Worm (Caenorhabditis elegans) whole organism, L1 larva: ENCODE results near the gene T27F7.12.

Source experiments
- C16A3.4 ChIP-seq: fragments of 150-350 bp; optimal IDR thresholded peaks from 2 replicates; lab custom pipeline; 2014; ENCODE audit warnings: missing biosample characterization, missing genetic modification characterization
- F16B12.6 ChIP-seq: fragments of 150-350 bp; optimal IDR thresholded peaks from 2 replicates; lab custom pipeline; 2014; ENCODE audit warnings: missing biosample characterization, missing genetic modification characterization
- Y116A8C.19 ChIP-seq: sonication (generic microtip); optimal IDR thresholded peaks from 2 replicates; lab custom pipeline; 2016; ENCODE audit warnings: missing compliant biosample characterization, missing genetic modification characterization, borderline replicate concordance
- alr-1 ChIP-seq: fragments of 200-800 bp; sonication (Bioruptor generic); optimal IDR thresholded peaks from 2 replicates; lab custom pipeline; 2018; ENCODE audit warnings: borderline replicate concordance, mild to moderate bottlenecking, missing genetic modification characterization, missing compliant biosample characterization
- blmp-1 ChIP-seq: fragments of 150-350 bp; optimal IDR thresholded peaks from 2 replicates; lab custom pipeline; 2014; ENCODE audit warnings: missing biosample characterization, missing genetic modification characterization
- ceh-63 ChIP-seq: fragments of 200-800 bp; sonication (Bioruptor generic); optimal IDR thresholded peaks from 2 replicates; lab custom pipeline; 2018; ENCODE audit warnings: mild to moderate bottlenecking, missing genetic modification characterization, missing compliant biosample characterization
- ceh-82 ChIP-seq, 3 experiments: fragments of 150-350 bp in 1 of 3; sonication (generic microtip) in 2 of 3; optimal IDR thresholded peaks; 2 replicates each; lab custom pipeline; 2014 to 2017; ENCODE audit warnings: missing biosample characterization in 3 of 3, missing genetic modification characterization in 3 of 3
- dpl-1 ChIP-seq, 3 experiments: fragments of 150-350 bp in 2 of 3; sonication (generic microtip) in 1 of 3; optimal IDR thresholded peaks; 2 replicates each; lab custom pipeline; 2014 to 2017; ENCODE audit warnings: missing biosample characterization in 3 of 3, missing genetic modification characterization in 3 of 3, missing genetic modification reagents in 3 of 3
- efl-1 ChIP-seq, 4 experiments: fragments of 150-350 bp; optimal IDR thresholded peaks in 3 of 4; peaks in 1 of 4; 1 replicate in 1 of 4; 2 replicates in 3 of 4; lab custom pipeline; 2014; ENCODE audit warnings: missing biosample characterization in 2 of 4, missing genetic modification characterization in 2 of 4, missing genetic modification reagents in 2 of 4
- efl-3 ChIP-seq: fragments of 200-800 bp; sonication (Bioruptor generic); optimal IDR thresholded peaks from 2 replicates; lab custom pipeline; 2018; ENCODE audit warnings: mild to moderate bottlenecking, missing genetic modification characterization, missing compliant biosample characterization
- elt-2 ChIP-seq: sonication (generic microtip); optimal IDR thresholded peaks from 2 replicates; lab custom pipeline; 2016; ENCODE audit warnings: missing genetic modification characterization, mild to moderate bottlenecking, inconsistent platforms, missing compliant biosample characterization, missing genetic modification reagents
- ets-5 ChIP-seq: fragments of 200-800 bp; sonication (Bioruptor generic); IDR thresholded peaks from 2 replicates; pipeline ENCODE4 v1.3.6; 2022; ENCODE audit warnings: missing genetic modification characterization, missing compliant biosample characterization
- fkh-10 ChIP-seq: sonication (generic microtip); optimal IDR thresholded peaks from 2 replicates; lab custom pipeline; 2017; ENCODE audit warnings: missing biosample characterization, missing genetic modification reagents, missing genetic modification characterization
- fkh-4 ChIP-seq: sonication (generic microtip); optimal IDR thresholded peaks from 2 replicates; lab custom pipeline; 2016; ENCODE audit warnings: missing compliant biosample characterization, missing genetic modification characterization, borderline replicate concordance
- fkh-8 ChIP-seq: sonication (generic microtip); optimal IDR thresholded peaks from 2 replicates; lab custom pipeline; 2016; ENCODE audit warnings: mild to moderate bottlenecking, missing genetic modification characterization, missing compliant biosample characterization
- grh-1 ChIP-seq: fragments of 200-800 bp; sonication (Bioruptor generic); IDR thresholded peaks from 2 replicates; pipeline ENCODE4 v1.3.6; 2022; ENCODE audit warnings: missing genetic modification reagents, missing genetic modification characterization, missing compliant biosample characterization
- hlh-17 ChIP-seq: fragments of 200-800 bp; sonication (Bioruptor generic); optimal IDR thresholded peaks from 2 replicates; lab custom pipeline; 2018; ENCODE audit warnings: missing genetic modification characterization, mild to moderate bottlenecking, missing compliant biosample characterization, moderate library complexity, borderline replicate concordance
- jun-1 ChIP-seq: fragments of 150-350 bp; optimal IDR thresholded peaks from 2 replicates; lab custom pipeline; 2014; ENCODE audit warnings: missing biosample characterization, missing genetic modification reagents, missing genetic modification characterization
- lin-15B ChIP-seq: fragments of 150-350 bp; sonication (generic microtip); optimal IDR thresholded peaks from 3 replicates; lab custom pipeline; 2014; ENCODE audit warnings: missing biosample characterization, missing genetic modification characterization
- lin-35 ChIP-seq, 2 experiments: fragments of 150-350 bp; optimal IDR thresholded peaks; 2 replicates each; lab custom pipeline; 2014; ENCODE audit warnings: missing biosample characterization in 2 of 2, missing genetic modification characterization in 2 of 2, missing genetic modification reagents in 2 of 2
- lsy-2 ChIP-seq, 2 experiments: fragments of 150-350 bp; optimal IDR thresholded peaks; 2 replicates each; lab custom pipeline; 2014; ENCODE audit warnings: missing biosample characterization in 2 of 2, missing genetic modification characterization in 2 of 2
- mep-1 ChIP-seq: fragments of 150-350 bp; optimal IDR thresholded peaks from 2 replicates; lab custom pipeline; 2014; ENCODE audit warnings: missing biosample characterization, missing genetic modification characterization
- nhr-12 ChIP-seq: sonication (generic microtip); optimal IDR thresholded peaks from 2 replicates; lab custom pipeline; 2017; ENCODE audit warnings: missing biosample characterization, missing genetic modification characterization
- nhr-20 ChIP-seq: sonication (generic microtip); optimal IDR thresholded peaks from 2 replicates; lab custom pipeline; 2016; ENCODE audit warnings: mild to moderate bottlenecking, missing genetic modification characterization, missing compliant biosample characterization
- nhr-28 ChIP-seq: fragments of 150-350 bp; optimal IDR thresholded peaks from 2 replicates; lab custom pipeline; 2014; ENCODE audit warnings: missing biosample characterization, missing genetic modification characterization
- nhr-71 ChIP-seq: sonication (generic microtip); optimal IDR thresholded peaks from 2 replicates; lab custom pipeline; 2016; ENCODE audit warnings: mild to moderate bottlenecking, missing genetic modification characterization, moderate library complexity, missing compliant biosample characterization
- nhr-76 ChIP-seq: sonication (generic microtip); optimal IDR thresholded peaks from 2 replicates; lab custom pipeline; 2017; ENCODE audit warnings: missing biosample characterization, missing genetic modification characterization
- nhr-77 ChIP-seq: fragments of 150-350 bp; optimal IDR thresholded peaks from 2 replicates; lab custom pipeline; 2014; ENCODE audit warnings: missing biosample characterization, missing genetic modification characterization
- nhr-85 ChIP-seq: sonication (generic microtip); peaks from one replicate; lab custom pipeline; 2016; ENCODE audit warnings: missing genetic modification characterization, inconsistent platforms, missing compliant biosample characterization
- nhr-90 ChIP-seq: sonication (generic microtip); optimal IDR thresholded peaks from 2 replicates; lab custom pipeline; 2016; ENCODE audit warnings: mild to moderate bottlenecking, missing genetic modification characterization, missing compliant biosample characterization; ENCODE audit not compliant: poor library complexity
- rnt-1 ChIP-seq: sonication (generic microtip); optimal IDR thresholded peaks from 2 replicates; lab custom pipeline; 2016; ENCODE audit warnings: mild to moderate bottlenecking, missing genetic modification characterization, moderate library complexity, missing compliant biosample characterization
- skn-1 ChIP-seq: fragments of 150-350 bp; optimal IDR thresholded peaks from 2 replicates; lab custom pipeline; 2014; ENCODE audit warnings: missing biosample characterization, missing genetic modification characterization
- snu-23 ChIP-seq: sonication (generic microtip); optimal IDR thresholded peaks from 2 replicates; lab custom pipeline; 2016; ENCODE audit warnings: missing genetic modification characterization, missing compliant biosample characterization
- sox-4 ChIP-seq: sonication (generic microtip); optimal IDR thresholded peaks from 2 replicates; lab custom pipeline; 2016; ENCODE audit warnings: missing genetic modification characterization, missing compliant biosample characterization
- unc-130 ChIP-seq: fragments of 150-350 bp; optimal IDR thresholded peaks from 2 replicates; lab custom pipeline; 2017; ENCODE audit warnings: missing biosample characterization, missing genetic modification characterization, inconsistent platforms
- unc-86 ChIP-seq: sonication (generic microtip); optimal IDR thresholded peaks from 2 replicates; lab custom pipeline; 2016; ENCODE audit warnings: missing genetic modification characterization, missing compliant biosample characterization
- xbp-1 ChIP-seq: sonication (generic microtip); optimal IDR thresholded peaks from 2 replicates; lab custom pipeline; 2016; ENCODE audit warnings: missing genetic modification characterization, missing compliant biosample characterization
- zag-1 ChIP-seq: fragments of 150-350 bp; optimal IDR thresholded peaks from 2 replicates; lab custom pipeline; 2014; ENCODE audit warnings: missing biosample characterization, missing genetic modification characterization
- ztf-11 ChIP-seq, 2 experiments: sonication (generic microtip); optimal IDR thresholded peaks; 2 replicates each; lab custom pipeline; 2016 to 2017; ENCODE audit warnings: missing genetic modification characterization in 2 of 2, missing biosample characterization in 1 of 2, missing compliant biosample characterization in 1 of 2
- ztf-4 ChIP-seq: fragments of 150-350 bp; optimal IDR thresholded peaks from 2 replicates; lab custom pipeline; 2014; ENCODE audit warnings: missing biosample characterization, missing genetic modification characterization

The T27F7.12 gene

ce11 chrII:4945695-4946094, 44.2 kb upstream of the T27F7.12 start, which contains the start of the genes gldi-11 and ZK546.2:
Gene gldi-11 (minus strand): TSS chrII:4945789.
Gene ZK546.2 (plus strand): TSS chrII:4946027.
- no peak for TF ChIP-seq zag-1 (tag; lab: Kevin White, UChicago)
- no peak for TF ChIP-seq jun-1 (tag; lab: Kevin White, UChicago)
- no peak for TF ChIP-seq Y116A8C.19 (tag; lab: Kevin White, UChicago)
- TF ChIP-seq skn-1 (tag; lab: Kevin White, UChicago) = peak; percentile 5
- TF ChIP-seq F16B12.6 (tag; lab: Kevin White, UChicago) = peak; percentile 11
- peak in 1 of 2 experiments; percentile 31 for TF ChIP-seq lin-35 (GFP tag; optimal IDR thresholded peaks at IDR 0.05; lab: Kevin White, UChicago)
- TF ChIP-seq sox-4 (tag; lab: Kevin White, UChicago) = no peak
- no peak for TF ChIP-seq xbp-1 (tag; lab: Kevin White, UChicago)
- TF ChIP-seq ceh-82 (tag; optimal IDR thresholded peaks at IDR 0.05; lab: Kevin White, UChicago) = no peak
- no peak for TF ChIP-seq efl-3 (GFP tag; lab: Kevin White, UChicago)
- no peak for TF ChIP-seq unc-130 (tag; lab: Kevin White, UChicago)
- TF ChIP-seq lsy-2 (tag; optimal IDR thresholded peaks at IDR 0.05; lab: Kevin White, UChicago) = peak in 1 of 2 experiments; percentile 46
- TF ChIP-seq dpl-1 (GFP tag; optimal IDR thresholded peaks at IDR 0.05; lab: Kevin White, UChicago) = peak in 1 of 3 experiments; percentile 14
- peak; percentile 1 for TF ChIP-seq elt-2 (tag; lab: Kevin White, UChicago)
- peak; percentile 1 for TF ChIP-seq nhr-90 (tag; lab: Kevin White, UChicago)
- TF ChIP-seq efl-1 (optimal IDR thresholded peaks at IDR 0.05; lab: Kevin White, UChicago) = no peak
- peak in 1 of 2 experiments; percentile 89 for TF ChIP-seq efl-1 (GFP tag; optimal IDR thresholded peaks at IDR 0.05 in 1 of 2; lab: Kevin White, UChicago)

- TF ChIP-seq dpl-1 (GFP tag; optimal IDR thresholded peaks at IDR 0.05; lab: Kevin White, UChicago) (peak in 2 of 3 experiments; percentile 39 to 40), efl-1 (optimal IDR thresholded peaks at IDR 0.05; lab: Kevin White, UChicago) (peak; percentile 31 to 43), efl-1 (GFP tag; optimal IDR thresholded peaks at IDR 0.05 in 1 of 2; lab: Kevin White, UChicago) (peak; percentile 49 to 88), mep-1 (tag; lab: Kevin White, UChicago) (peak; percentile 38), fkh-8 (tag; lab: Kevin White, UChicago) (no peak), F16B12.6 (tag; lab: Kevin White, UChicago) (peak; percentile 84), snu-23 (GFP tag; lab: Kevin White, UChicago) (peak; percentile 40), skn-1 (tag; lab: Kevin White, UChicago) (peak; percentile 16), lsy-2 (tag; optimal IDR thresholded peaks at IDR 0.05; lab: Kevin White, UChicago) (peak in 1 of 2 experiments; percentile 41), rnt-1 (peak; percentile 12), lin-35 (GFP tag; optimal IDR thresholded peaks at IDR 0.05; lab: Kevin White, UChicago) (peak; percentile 23 to 37), nhr-71 (peak; percentile 6), ets-5 (no peak), hlh-17 (GFP tag; lab: Kevin White, UChicago) (no peak)
Measured at ce11 chrII:4946775-4947174, 43.1 kb upstream of the T27F7.12 start.

ce11 chrII:4948118-4948517, 41.8 kb upstream of the T27F7.12 start:
- TF ChIP-seq elt-2 (tag; lab: Kevin White, UChicago) (peak; percentile 7), lin-15B (tag; lab: Kevin White, UChicago) (no peak), fkh-8 (tag; lab: Kevin White, UChicago) (no peak), nhr-28 (no peak), skn-1 (tag; lab: Kevin White, UChicago) (no peak), nhr-20 (tag; lab: Kevin White, UChicago) (no peak), C16A3.4 (tag; lab: Kevin White, UChicago) (no peak), nhr-85 (tag; lab: Kevin White, UChicago) (peak; percentile 59), ztf-11 (tag; optimal IDR thresholded peaks at IDR 0.05; lab: Kevin White, UChicago) (no peak), nhr-12 (no peak)

- TF ChIP-seq grh-1 (GFP tag; lab: Robert Waterston, UW) (no peak), nhr-20 (tag; lab: Kevin White, UChicago) (no peak), blmp-1 (tag; lab: Kevin White, UChicago) (no peak), ztf-4 (tag; lab: Kevin White, UChicago) (no peak), alr-1 (tag; lab: Kevin White, UChicago) (no peak), fkh-10 (GFP tag; lab: Kevin White, UChicago) (no peak), nhr-77 (no peak), unc-86 (no peak), ets-5 (no peak), nhr-76 (tag; lab: Kevin White, UChicago) (no peak), ceh-63 (GFP tag; lab: Kevin White, UChicago) (no peak), fkh-4 (no peak)
- TF ChIP-seq, all 84 proteins: peak for 0
Measured at ce11 chrII:4949380-4949950, 40.4 kb upstream of the T27F7.12 start, which contains the start of the genes try-1 and zyg-12. Gene try-1 (minus strand): TSS chrII:4949527. Gene zyg-12 (plus strand): TSS chrII:4949900.
